Worm (Caenorhabditis elegans) whole organism, late embryonic: Measurements from ENCODE around the gene F16G10.2.

Experiments
- elt-2 ChIP-seq: sonication (generic microtip); optimal IDR thresholded peaks from 2 replicates; lab custom pipeline; 2016; ENCODE audit warnings: missing genetic modification reagents, missing genetic modification characterization, missing compliant biosample characterization
- lim-6 ChIP-seq: sonication (generic microtip); optimal IDR thresholded peaks from 2 replicates; lab custom pipeline; 2016; ENCODE audit warnings: missing genetic modification characterization, missing compliant biosample characterization
- nhr-11 ChIP-seq: fragments of 150-350 bp; optimal IDR thresholded peaks from 2 replicates; lab custom pipeline; 2014; ENCODE audit warnings: missing biosample characterization, missing genetic modification characterization
- sdc-2 ChIP-seq: sonication (generic microtip); optimal IDR thresholded peaks from 2 replicates; lab custom pipeline; 2016; ENCODE audit warnings: missing genotype, missing genetic modification characterization, missing compliant biosample characterization
- zip-5 ChIP-seq: sonication (generic microtip); optimal IDR thresholded peaks from 2 replicates; lab custom pipeline; 2016; ENCODE audit warnings: missing genetic modification characterization, missing compliant biosample characterization

- TF ChIP-seq elt-2 (tag; lab: Kevin White, UChicago) (no peak), sdc-2 (tag; lab: Kevin White, UChicago) (no peak), lim-6 (tag; lab: Kevin White, UChicago) (no peak), nhr-11 (tag; lab: Kevin White, UChicago) (no peak), zip-5 (tag; lab: Kevin White, UChicago) (no peak)
Measured at ce11 chrII:2359965-2360364, 15.1 kb upstream of the F16G10.2 start, which contains the start of gene F43C11.16.
